Worm (Caenorhabditis elegans) whole organism, L2 larva: ENCODE measurements around the gene T28F12.1.
A peak's percentile ranks its signal among the peaks of the same experiment; 100 is the strongest.

Experiments used
- C34F6.9 ChIP-seq: fragments of 150-350 bp; optimal IDR thresholded peaks from 2 replicates; lab custom pipeline; 2014; ENCODE audit warnings: missing biosample characterization, missing genetic modification characterization
- F13H6.1 ChIP-seq: sonication (generic microtip); optimal IDR thresholded peaks from 2 replicates; lab custom pipeline; 2016; ENCODE audit warnings: missing genetic modification characterization, missing compliant biosample characterization
- ZK546.5 ChIP-seq: sonication (generic microtip); optimal IDR thresholded peaks from 2 replicates; lab custom pipeline; 2017; ENCODE audit warnings: missing biosample characterization, missing genetic modification characterization
- aly-2 ChIP-seq: fragments of 150-350 bp; optimal IDR thresholded peaks from 2 replicates; lab custom pipeline; 2014; ENCODE audit warnings: missing biosample characterization, missing genetic modification characterization
- blmp-1 ChIP-seq: sonication (generic microtip); optimal IDR thresholded peaks from 2 replicates; lab custom pipeline; 2017; ENCODE audit warnings: missing genetic modification characterization, mild to moderate bottlenecking, missing compliant biosample characterization, antibody characterized with exemption, moderate library complexity; ENCODE audit not compliant: insufficient read depth
- ceh-82 ChIP-seq: fragments of 150-350 bp; optimal IDR thresholded peaks from 2 replicates; lab custom pipeline; 2014; ENCODE audit warnings: missing biosample characterization, missing genetic modification characterization
- crh-2 ChIP-seq: sonication (generic microtip); optimal IDR thresholded peaks from 2 replicates; lab custom pipeline; 2017; ENCODE audit warnings: missing biosample characterization, missing genetic modification characterization
- dmd-4 ChIP-seq: sonication (generic microtip); optimal IDR thresholded peaks from 2 replicates; lab custom pipeline; 2017; ENCODE audit warnings: missing biosample characterization, missing genetic modification characterization
- elt-1 ChIP-seq: fragments of 150-350 bp; optimal IDR thresholded peaks from 2 replicates; lab custom pipeline; 2014; ENCODE audit warnings: missing biosample characterization, missing genetic modification characterization
- gmeb-1 ChIP-seq: fragments of 150-350 bp; optimal IDR thresholded peaks from 2 replicates; lab custom pipeline; 2014; ENCODE audit warnings: missing biosample characterization, missing genetic modification characterization
- lin-11 ChIP-seq: fragments of 150-350 bp; sonication (generic microtip); optimal IDR thresholded peaks from 2 replicates; lab custom pipeline; 2014; ENCODE audit warnings: missing biosample characterization, missing genetic modification characterization, inconsistent platforms, mixed read lengths
- lin-39 ChIP-seq: fragments of 150-350 bp; optimal IDR thresholded peaks from 2 replicates; lab custom pipeline; 2014; ENCODE audit warnings: missing biosample characterization, missing genetic modification reagents, missing genetic modification characterization
- lsy-2 ChIP-seq, 2 experiments: fragments of 150-350 bp in 1 of 2; sonication (generic microtip) in 1 of 2; optimal IDR thresholded peaks; 2 replicates each; lab custom pipeline; 2014 to 2017; ENCODE audit warnings: missing biosample characterization in 2 of 2, missing genetic modification characterization in 2 of 2
- mab-5 ChIP-seq: fragments of 150-350 bp; optimal IDR thresholded peaks from 2 replicates; lab custom pipeline; 2014; ENCODE audit warnings: missing biosample characterization, missing genetic modification characterization
- mdl-1 ChIP-seq, 2 experiments: fragments of 150-350 bp in 1 of 2; sonication (generic microtip) in 1 of 2; optimal IDR thresholded peaks; 2 replicates each; lab custom pipeline; 2017; ENCODE audit warnings: missing biosample characterization in 2 of 2, missing genetic modification characterization in 2 of 2
- nhr-10 ChIP-seq: sonication (generic microtip); optimal IDR thresholded peaks from 2 replicates; lab custom pipeline; 2017; ENCODE audit warnings: missing biosample characterization, missing genetic modification characterization
- nhr-11 ChIP-seq: fragments of 150-350 bp; optimal IDR thresholded peaks from 2 replicates; lab custom pipeline; 2014; ENCODE audit warnings: missing biosample characterization, missing genetic modification characterization
- nhr-12 ChIP-seq: fragments of 150-350 bp; optimal IDR thresholded peaks from 2 replicates; lab custom pipeline; 2014; ENCODE audit warnings: missing biosample characterization, missing genetic modification characterization
- nhr-129 ChIP-seq: fragments of 150-350 bp; optimal IDR thresholded peaks from 2 replicates; lab custom pipeline; 2014; ENCODE audit warnings: missing biosample characterization, missing genetic modification characterization
- nhr-21 ChIP-seq: fragments of 150-350 bp; optimal IDR thresholded peaks from 2 replicates; lab custom pipeline; 2014; ENCODE audit warnings: missing biosample characterization, missing genetic modification characterization
- nhr-25 ChIP-seq: fragments of 150-350 bp; sonication (generic microtip); optimal IDR thresholded peaks from 3 replicates; lab custom pipeline; 2014; ENCODE audit warnings: missing biosample characterization, missing genetic modification characterization
- nhr-6 ChIP-seq: fragments of 150-350 bp; optimal IDR thresholded peaks from 2 replicates; lab custom pipeline; 2014; ENCODE audit warnings: missing biosample characterization, missing genetic modification characterization
- peb-1 ChIP-seq: fragments of 150-350 bp; optimal IDR thresholded peaks from 2 replicates; lab custom pipeline; 2014; ENCODE audit warnings: missing biosample characterization, missing genetic modification characterization
- sem-4 ChIP-seq: fragments of 150-350 bp; optimal IDR thresholded peaks from 2 replicates; lab custom pipeline; 2014; ENCODE audit warnings: missing biosample characterization, missing genetic modification reagents, missing genetic modification characterization
- skn-1 ChIP-seq: sonication (generic microtip); optimal IDR thresholded peaks from 2 replicates; lab custom pipeline; 2017; ENCODE audit warnings: missing biosample characterization, missing genetic modification characterization
- sma-3 ChIP-seq: sonication (generic microtip); optimal IDR thresholded peaks from 2 replicates; lab custom pipeline; 2016; ENCODE audit warnings: missing genetic modification reagents, missing genetic modification characterization, missing compliant biosample characterization
- sma-9 ChIP-seq, 2 experiments: fragments of 150-350 bp in 1 of 2; sonication (generic microtip) in 1 of 2; optimal IDR thresholded peaks; 2 replicates each; lab custom pipeline; 2014 to 2016; ENCODE audit warnings: missing genetic modification characterization in 2 of 2, mild to moderate bottlenecking in 1 of 2, missing biosample characterization in 1 of 2, missing compliant biosample characterization in 1 of 2, missing genetic modification reagents in 1 of 2, moderate library complexity in 1 of 2
- zag-1 ChIP-seq: fragments of 150-350 bp; optimal IDR thresholded peaks from 2 replicates; lab custom pipeline; 2014; ENCODE audit warnings: missing biosample characterization, missing genetic modification characterization
- ztf-1 ChIP-seq: fragments of 200-800 bp; sonication (Bioruptor generic); conservative IDR thresholded peaks from 2 replicates; pipeline ENCODE4 v1.3.6; 2022; ENCODE audit warnings: missing genetic modification characterization, missing compliant biosample characterization

T28F12.1 gene

ce11 chrV:4518657-4519056 lies 5.8 kb downstream of the T28F12.1 start:
- no peak for TF ChIP-seq zag-1
- peak; percentile 57 for TF ChIP-seq blmp-1 (tag; lab: Kevin White, UChicago)
- TF ChIP-seq lin-11 (tag; lab: Kevin White, UChicago) = no peak

ce11 chrV:4523312-4523711 lies 10.5 kb downstream of the T28F12.1 start:
- TF ChIP-seq F13H6.1 (tag; lab: Kevin White, UChicago) (no peak), nhr-25 (tag; lab: Kevin White, UChicago) (peak; percentile 39), nhr-21 (peak; percentile 46)

ce11 chrV:4523844-4524243 lies 11.0 kb downstream of the T28F12.1 start:
- TF ChIP-seq F13H6.1 (tag; lab: Kevin White, UChicago) = peak; percentile 1
- TF ChIP-seq aly-2 = no peak
- TF ChIP-seq sma-9 (GFP tag; optimal IDR thresholded peaks at IDR 0.05; lab: Kevin White, UChicago) = peak; percentile 15
- no peak for TF ChIP-seq sma-9 (tag; optimal IDR thresholded peaks at IDR 0.05; lab: Kevin White, UChicago)
- TF ChIP-seq lsy-2 (tag; optimal IDR thresholded peaks at IDR 0.05; lab: Kevin White, UChicago) = peak in 1 of 2 experiments; percentile 17
- TF ChIP-seq nhr-12 = no peak
- no peak for TF ChIP-seq crh-2 (tag; lab: Kevin White, UChicago)
- TF ChIP-seq gmeb-1 (tag; lab: Kevin White, UChicago) = no peak

ce11 chrV:4524327-4524726 lies 11.5 kb downstream of the T28F12.1 start:
- TF ChIP-seq nhr-129 (tag; lab: Kevin White, UChicago) (peak; percentile 49), dmd-4 (tag; lab: Kevin White, UChicago) (no peak), sma-9 (GFP tag; optimal IDR thresholded peaks at IDR 0.05; lab: Kevin White, UChicago) (peak; percentile 40), sma-9 (tag; optimal IDR thresholded peaks at IDR 0.05; lab: Kevin White, UChicago) (no peak), skn-1 (tag; lab: Kevin White, UChicago) (no peak), nhr-21 (peak; percentile 48)

- no peak for TF ChIP-seq mab-5 (tag; lab: Kevin White, UChicago)
- no peak for TF ChIP-seq lin-39 (tag; lab: Kevin White, UChicago)
- TF ChIP-seq nhr-21 = no peak
- no peak for TF ChIP-seq zag-1
- no peak for TF ChIP-seq ZK546.5 (tag; lab: Kevin White, UChicago)
- no peak for TF ChIP-seq dmd-4 (tag; lab: Kevin White, UChicago)
- no peak for TF ChIP-seq skn-1 (tag; lab: Kevin White, UChicago)
- TF ChIP-seq nhr-6 = no peak
- TF ChIP-seq ceh-82 (tag; lab: Kevin White, UChicago) = no peak
- TF ChIP-seq crh-2 (tag; lab: Kevin White, UChicago) = no peak
- TF ChIP-seq ztf-1 (GFP tag; lab: Robert Waterston, UW) = no peak
- TF ChIP-seq nhr-11 (tag; lab: Kevin White, UChicago) = no peak
- TF ChIP-seq aly-2 = no peak
- TF ChIP-seq nhr-25 (tag; lab: Kevin White, UChicago) = no peak
- no peak for TF ChIP-seq nhr-10
- no peak for TF ChIP-seq mdl-1 (tag; optimal IDR thresholded peaks at IDR 0.05; lab: Kevin White, UChicago)
Measured at ce11 chrV:4525106-4525505, 12.3 kb downstream of the T28F12.1 start.

- no peak for TF ChIP-seq peb-1 (tag; lab: Kevin White, UChicago)
- no peak for TF ChIP-seq sem-4 (tag; lab: Kevin White, UChicago)
- no peak for TF ChIP-seq mdl-1 (tag; optimal IDR thresholded peaks at IDR 0.05; lab: Kevin White, UChicago)
- TF ChIP-seq ZK546.5 (tag; lab: Kevin White, UChicago) = no peak
- no peak for TF ChIP-seq crh-2 (tag; lab: Kevin White, UChicago)
- TF ChIP-seq nhr-25 (tag; lab: Kevin White, UChicago) = no peak
- no peak for TF ChIP-seq elt-1 (tag; lab: Kevin White, UChicago)
- TF ChIP-seq nhr-6 = no peak
- no peak for TF ChIP-seq nhr-129 (tag; lab: Kevin White, UChicago)
- TF ChIP-seq C34F6.9 = no peak
- TF ChIP-seq nhr-10 = no peak
- no peak for TF ChIP-seq skn-1 (tag; lab: Kevin White, UChicago)
- TF ChIP-seq F13H6.1 (tag; lab: Kevin White, UChicago) = no peak
- TF ChIP-seq sma-3 (GFP tag; lab: Kevin White, UChicago) = no peak
Measured at ce11 chrV:4525512-4525911, 12.7 kb downstream of the T28F12.1 start.
